Fruit fly (Drosophila melanogaster): ENCODE measurements around the gene CG7251.

Gene CG7251

dm6 chr2L:5588314-5588713 lies at the start of gene CG7251:
Gene CG7251, minus strand, starts transcription at chr2L:5588414.
- no peak for TF ChIP-seq CG32006 (GFP tag; optimal IDR thresholded peaks at IDR 0.05)
- TF ChIP-seq Sox14 (GFP tag; optimal IDR thresholded peaks at IDR 0.05), result no peak
- TF ChIP-seq achi (GFP tag; optimal IDR thresholded peaks at IDR 0.05), result no peak
- no peak for TF ChIP-seq pdm3 (GFP tag; optimal IDR thresholded peaks at IDR 0.05)
- TF ChIP-seq fd85E (GFP tag; optimal IDR thresholded peaks at IDR 0.05), result no peak

DNA sequence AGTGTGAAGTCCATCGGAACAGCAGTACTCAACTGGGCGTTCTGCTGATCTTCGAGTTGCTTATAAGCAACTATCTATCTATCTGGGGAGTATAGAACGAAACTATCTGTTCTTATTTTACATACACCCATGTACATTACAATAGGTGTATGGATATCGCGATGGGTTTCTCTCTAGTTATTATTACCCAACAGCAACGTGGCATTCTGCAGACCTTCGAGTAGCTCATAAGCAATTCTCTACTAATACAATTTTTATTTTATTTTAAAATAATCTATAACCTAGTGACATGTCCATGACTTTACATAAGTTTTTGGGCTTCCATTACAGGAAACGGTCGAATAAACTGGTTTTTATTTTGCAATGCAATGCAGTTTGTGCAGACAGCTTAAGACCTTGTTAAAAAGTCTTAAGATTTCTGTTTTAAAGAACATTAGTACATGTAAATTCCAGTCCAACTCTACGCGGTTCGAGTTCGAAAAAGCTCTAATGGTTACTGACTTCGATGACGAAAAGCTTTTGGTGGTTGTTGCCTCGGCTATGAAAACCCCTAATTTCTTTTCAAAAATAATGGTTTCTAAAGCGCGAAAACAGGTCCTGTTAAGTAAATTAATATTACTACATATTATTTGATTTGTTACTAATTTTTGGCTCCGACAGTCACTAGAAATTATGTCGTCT lies 35.7 kb upstream of the CG7251 start, which contains the start of gene Cyp6a16:
Cyp6a16 (minus strand) TSS at position 36 of the 681 bp plus-strand sequence.
- TF ChIP-seq Ets21C (GFP tag; optimal IDR thresholded peaks at IDR 0.05), result no peak
- TF ChIP-seq lz (GFP tag; optimal IDR thresholded peaks at IDR 0.05), result no peak
- peak; percentile 46 for TF ChIP-seq CG4318 (GFP tag; optimal IDR thresholded peaks at IDR 0.05)
- TF ChIP-seq CG10669 (GFP tag; optimal IDR thresholded peaks at IDR 0.05), result peak; percentile 71
- TF ChIP-seq OdsH (GFP tag; optimal IDR thresholded peaks at IDR 0.05), result peak; percentile 65
- peak; percentile 31 for TF ChIP-seq topi (GFP tag; optimal IDR thresholded peaks at IDR 0.05)
- TF ChIP-seq Lpt (GFP tag; optimal IDR thresholded peaks at IDR 0.05), result peak; percentile 66
- TF ChIP-seq Eip93F (GFP tag; optimal IDR thresholded peaks at IDR 0.05), result no peak
- peak; percentile 11 for TF ChIP-seq CG34406 (GFP tag; optimal IDR thresholded peaks at IDR 0.05)
- peak; percentile 44 for TF ChIP-seq Sox14 (GFP tag; optimal IDR thresholded peaks at IDR 0.05)
- no peak for TF ChIP-seq Sox102F (GFP tag; optimal IDR thresholded peaks at IDR 0.05)
- peak; percentile 54 for TF ChIP-seq CG11762 (GFP tag; optimal IDR thresholded peaks at IDR 0.05; ENCODE audit: insufficient read depth)
- peak; percentile 34 for TF ChIP-seq CG6808 (GFP tag; optimal IDR thresholded peaks at IDR 0.05)
- no peak for TF ChIP-seq Blimp-1 (GFP tag; optimal IDR thresholded peaks at IDR 0.05)
- no peak for TF ChIP-seq fd59A (GFP tag; optimal IDR thresholded peaks at IDR 0.05)
- TF ChIP-seq CG7368 (GFP tag; optimal IDR thresholded peaks at IDR 0.05), result no peak
- TF ChIP-seq Hr38 (GFP tag; optimal IDR thresholded peaks at IDR 0.05), result no peak
- TF ChIP-seq CG9139 (GFP tag; optimal IDR thresholded peaks at IDR 0.05), result peak; percentile 45
- TF ChIP-seq ss (GFP tag; optimal IDR thresholded peaks at IDR 0.05), result peak; percentile 44 to 68
- no peak for TF ChIP-seq CG6854 (GFP tag; optimal IDR thresholded peaks at IDR 0.05)
- TF ChIP-seq CG11294 (GFP tag; IDR thresholded peaks at IDR 0.05), result peak; percentile 76
- peak; percentile 60 for TF ChIP-seq CG1621 (tag; optimal IDR thresholded peaks at IDR 0.05)
- peak; percentile 27 to 33 for TF ChIP-seq salr (GFP tag; optimal IDR thresholded peaks at IDR 0.05)
- no peak for TF ChIP-seq CG11902 (GFP tag; optimal IDR thresholded peaks at IDR 0.05)
- peak; percentile 26 for TF ChIP-seq Hr4 (GFP tag; optimal IDR thresholded peaks at IDR 0.05)
- peak; percentile 75 for TF ChIP-seq CG3919 (GFP tag; optimal IDR thresholded peaks at IDR 0.05)
- TF ChIP-seq net (GFP tag; optimal IDR thresholded peaks at IDR 0.05), result peak; percentile 60
- peak; percentile 65 for TF ChIP-seq dsx (GFP tag; optimal IDR thresholded peaks at IDR 0.05; ENCODE audit: poor library complexity, severe bottlenecking)
- TF ChIP-seq Hr39 (GFP tag; optimal IDR thresholded peaks at IDR 0.05), result no peak
- TF ChIP-seq CG16779 (tag; optimal IDR thresholded peaks at IDR 0.05), result no peak
- TF ChIP-seq CG32006 (GFP tag; optimal IDR thresholded peaks at IDR 0.05), result peak; percentile 75
- TF ChIP-seq CG6792 (GFP tag; optimal IDR thresholded peaks at IDR 0.05), result peak; percentile 22
- no peak for TF ChIP-seq vri (GFP tag; optimal IDR thresholded peaks at IDR 0.05)
- TF ChIP-seq CG6276 (GFP tag; optimal IDR thresholded peaks at IDR 0.05), result peak; percentile 69
- TF ChIP-seq fkh (GFP tag; optimal IDR thresholded peaks at IDR 0.05), result no peak
- TF ChIP-seq Gug (GFP tag; IDR thresholded peaks at IDR 0.05), result peak; percentile 61
- peak; percentile 42 for TF ChIP-seq dac (GFP tag; optimal IDR thresholded peaks at IDR 0.05)
- TF ChIP-seq acj6 (GFP tag; optimal IDR thresholded peaks at IDR 0.05), result peak; percentile 34
- TF ChIP-seq spab (GFP tag; optimal IDR thresholded peaks at IDR 0.05), result peak; percentile 66
- peak; percentile 88 for TF ChIP-seq eg (GFP tag; IDR thresholded peaks at IDR 0.05)
- no peak for TF ChIP-seq cyc (GFP tag; optimal IDR thresholded peaks at IDR 0.05)
- no peak for TF ChIP-seq Sox15 (GFP tag; optimal IDR thresholded peaks at IDR 0.05)
- TF ChIP-seq Eip78C (GFP tag), result peak; percentile 89
- peak; percentile 52 for TF ChIP-seq pdm3 (GFP tag; optimal IDR thresholded peaks at IDR 0.05)
- peak; percentile 30 for TF ChIP-seq svp (GFP tag)
- peak; percentile 54 for TF ChIP-seq CG10631 (GFP tag; optimal IDR thresholded peaks at IDR 0.05)

All from whole organism, prepupa.